Worm (Caenorhabditis elegans) whole organism, L2 larva: ENCODE measurements around the gene C31B8.12.

Experiments used
- lsy-2 ChIP-seq, 2 experiments: fragments of 150-350 bp in 1 of 2; sonication (generic microtip) in 1 of 2; optimal IDR thresholded peaks; 2 replicates each; lab custom pipeline; 2014 to 2017; ENCODE audit warnings: missing biosample characterization in 2 of 2, missing genetic modification characterization in 2 of 2
- nhr-12 ChIP-seq: fragments of 150-350 bp; optimal IDR thresholded peaks from 2 replicates; lab custom pipeline; 2014; ENCODE audit warnings: missing biosample characterization, missing genetic modification characterization
- unc-55 ChIP-seq: fragments of 150-350 bp; sonication (generic microtip); optimal IDR thresholded peaks from 3 replicates; lab custom pipeline; 2014; ENCODE audit warnings: missing biosample characterization, missing genetic modification reagents, missing genetic modification characterization

- TF ChIP-seq unc-55 (GFP tag; lab: Kevin White, UChicago) (no peak), nhr-12 (tag; lab: Kevin White, UChicago) (no peak), lsy-2 (tag; optimal IDR thresholded peaks at IDR 0.05; lab: Kevin White, UChicago) (no peak)
These were observed 51.1 kb downstream of the C31B8.12 start for ce11 chrV:2876188-2876831.
